Fruit fly (Drosophila melanogaster) whole organism, embryonic: ENCODE measurements around the gene Nadsyn.

Source experiments
- Ada2b ChIP-seq: fragments of 200-800 bp; sonication (Bioruptor generic); IDR thresholded peaks from 2 replicates; pipeline ENCODE4 v1.3.6; 2022; ENCODE audit warnings: missing biosample characterization, missing genetic modification characterization
- CG11247 ChIP-seq: fragments of 200-800 bp; sonication (Bioruptor generic); IDR thresholded peaks from 2 replicates; pipeline ENCODE4 v1.3.6; 2022; ENCODE audit warnings: missing biosample characterization, missing genetic modification characterization
- CG11560 ChIP-seq: fragments of 200-800 bp; sonication (Bioruptor generic); IDR thresholded peaks from 3 replicates; pipeline ENCODE4 v1.3.6; 2022; ENCODE audit warnings: missing biosample characterization, missing genetic modification characterization
- CG11696 ChIP-seq: fragments of 200-800 bp; sonication (Bioruptor generic); IDR thresholded peaks from 2 replicates; pipeline ENCODE4 v1.3.6; 2022; ENCODE audit warnings: missing biosample characterization, missing genetic modification characterization
- CG12071 ChIP-seq: fragments of 200-800 bp; sonication (Bioruptor generic); optimal IDR thresholded peaks from 3 replicates; lab custom pipeline; 2018; ENCODE audit warnings: missing biosample characterization, mild to moderate bottlenecking, missing genetic modification characterization
- CG14710 ChIP-seq: fragments of 200-800 bp; sonication (Bioruptor generic); optimal IDR thresholded peaks from 3 replicates; lab custom pipeline; 2019; ENCODE audit warnings: missing biosample characterization, mild to moderate bottlenecking, missing genetic modification characterization, moderate library complexity
- CG17359 ChIP-seq: fragments of 200-800 bp; sonication (Bioruptor generic); optimal IDR thresholded peaks from 3 replicates; lab custom pipeline; 2018; ENCODE audit warnings: missing biosample characterization, mild to moderate bottlenecking, missing genetic modification characterization, moderate library complexity
- CG17612 ChIP-seq: fragments of 200-800 bp; sonication (Bioruptor generic); IDR thresholded peaks from 2 replicates; pipeline ENCODE4 v1.3.6; 2022; ENCODE audit warnings: missing biosample characterization, missing genetic modification characterization
- CG1792 ChIP-seq: fragments of 200-800 bp; sonication (Bioruptor generic); optimal IDR thresholded peaks from 2 replicates; lab custom pipeline; 2016; ENCODE audit warnings: missing biosample characterization, missing genetic modification characterization
- CG2120 ChIP-seq: fragments of 200-800 bp; sonication (Bioruptor generic); optimal IDR thresholded peaks from 3 replicates; lab custom pipeline; 2016; ENCODE audit warnings: missing biosample characterization, missing genetic modification characterization
- CG2712 ChIP-seq: fragments of 200-800 bp; optimal IDR thresholded peaks from 3 replicates; lab custom pipeline; 2019; ENCODE audit warnings: missing biosample characterization, mild to moderate bottlenecking, missing genetic modification characterization, moderate library complexity
- CG2875 ChIP-seq: fragments of 200-800 bp; sonication (Bioruptor generic); optimal IDR thresholded peaks from 2 replicates; lab custom pipeline; 2017; ENCODE audit warnings: missing biosample characterization, mild to moderate bottlenecking, missing genetic modification characterization, missing genetic modification reagents
- CG32772 ChIP-seq: fragments of 200-800 bp; sonication (Bioruptor generic); IDR thresholded peaks from 2 replicates; pipeline ENCODE4 v1.3.6; 2022; ENCODE audit warnings: missing biosample characterization, missing genetic modification characterization
- CG42726 ChIP-seq: fragments of 200-800 bp; sonication (Bioruptor generic); IDR thresholded peaks from 2 replicates; pipeline ENCODE4 v1.3.6; 2022; ENCODE audit warnings: missing biosample characterization, missing genetic modification characterization; ENCODE audit not compliant: partially characterized antibody
- CG4730 ChIP-seq: fragments of 200-800 bp; sonication (Bioruptor generic); IDR thresholded peaks from 2 replicates; pipeline ENCODE4 v1.3.6; 2022; ENCODE audit warnings: missing biosample characterization, missing genetic modification characterization
- CG6175 ChIP-seq: fragments of 200-800 bp; sonication (Bioruptor generic); IDR thresholded peaks from 3 replicates; pipeline ENCODE4 v1.3.6; 2022; ENCODE audit warnings: missing biosample characterization, missing genetic modification characterization
- CG6683 ChIP-seq: fragments of 200-800 bp; sonication (Bioruptor generic); optimal IDR thresholded peaks from 2 replicates; lab custom pipeline; 2017; ENCODE audit warnings: missing biosample characterization, mild to moderate bottlenecking, missing genetic modification characterization, missing genetic modification reagents
- CG7786 ChIP-seq: fragments of 200-800 bp; sonication (Bioruptor generic); optimal IDR thresholded peaks from 2 replicates; lab custom pipeline; 2016; ENCODE audit warnings: missing biosample characterization, missing genetic modification characterization
- Doc3 ChIP-seq: fragments of 200-800 bp; sonication (Bioruptor generic); IDR thresholded peaks from 3 replicates; pipeline ENCODE4 v1.3.6; 2022; ENCODE audit warnings: missing biosample characterization, missing genetic modification characterization; ENCODE audit not compliant: partially characterized antibody
- ERR ChIP-seq: fragments of 200-800 bp; sonication (Bioruptor generic); optimal IDR thresholded peaks from 2 replicates; lab custom pipeline; 2016; ENCODE audit warnings: missing biosample characterization, missing genetic modification characterization
- Hmr ChIP-seq: fragments of 200-800 bp; sonication (Bioruptor generic); optimal IDR thresholded peaks from 3 replicates; lab custom pipeline; 2017; ENCODE audit warnings: mild to moderate bottlenecking, missing biosample characterization, missing genetic modification reagents, missing genetic modification characterization
- Hr39 ChIP-seq: fragments of >200 bp; optimal IDR thresholded peaks from 2 replicates; lab custom pipeline; 2017
- NK7.1 ChIP-seq: fragments of 200-800 bp; sonication (Bioruptor generic); optimal IDR thresholded peaks from 3 replicates; lab custom pipeline; 2016; ENCODE audit warnings: missing biosample characterization, missing genetic modification characterization
- Pdp1 ChIP-seq, 2 experiments: fragments of 200-800 bp; sonication (Bioruptor generic); optimal IDR thresholded peaks; 3 replicates each; lab custom pipeline; 2016; ENCODE audit warnings: missing biosample characterization in 2 of 2, missing genetic modification characterization in 2 of 2, mild to moderate bottlenecking in 1 of 2, moderate library complexity in 1 of 2
- Six4 ChIP-seq: fragments of 200-800 bp; sonication (Bioruptor generic); optimal IDR thresholded peaks from 2 replicates; lab custom pipeline; 2016; ENCODE audit warnings: missing biosample characterization, missing genetic modification characterization
- Sox102F ChIP-seq: fragments of 200-800 bp; sonication (Bioruptor generic); optimal IDR thresholded peaks from 2 replicates; lab custom pipeline; 2018; ENCODE audit warnings: missing biosample characterization, mild to moderate bottlenecking, missing genetic modification characterization, moderate library complexity
- Trl ChIP-seq, 3 experiments: fragments of >200 bp in 2 of 3; fragments of 200-800 bp in 1 of 3; sonication (Bioruptor generic) in 1 of 3; optimal IDR thresholded peaks; 2 replicates in 1 of 3; 3 replicates in 2 of 3; lab custom pipeline; 2016 to 2017; ENCODE audit warnings: missing biosample characterization in 1 of 3, missing genetic modification characterization in 1 of 3
- Usf ChIP-seq: fragments of 200-800 bp; sonication (Bioruptor generic); optimal IDR thresholded peaks from 2 replicates; lab custom pipeline; 2017; ENCODE audit warnings: missing genotype, missing biosample characterization, missing genetic modification characterization
- abd-A ChIP-seq: fragments of 200-800 bp; sonication (Bioruptor generic); optimal IDR thresholded peaks from 3 replicates; lab custom pipeline; 2019; ENCODE audit warnings: missing biosample characterization, mild to moderate bottlenecking, missing genetic modification characterization, moderate library complexity
- aop ChIP-seq: fragments of 200-800 bp; sonication (Bioruptor generic); IDR thresholded peaks from 2 replicates; pipeline ENCODE4 v1.3.6; 2022; ENCODE audit warnings: missing biosample characterization, missing genetic modification characterization
- cad ChIP-seq: fragments of >200 bp; optimal IDR thresholded peaks from 2 replicates; lab custom pipeline; 2017; ENCODE audit warnings: missing biosample characterization, missing genetic modification characterization
- chif ChIP-seq, 2 experiments: fragments of 200-800 bp; sonication (Bioruptor generic); optimal IDR thresholded peaks; 3 replicates each; lab custom pipeline; 2016; ENCODE audit warnings: missing biosample characterization in 2 of 2, missing genetic modification characterization in 2 of 2
- chm ChIP-seq: fragments of 200-800 bp; sonication (Bioruptor generic); IDR thresholded peaks from 2 replicates; pipeline ENCODE4 v1.3.6; 2022; ENCODE audit warnings: missing biosample characterization, missing genetic modification characterization
- croc ChIP-seq: fragments of 200-800 bp; sonication (Bioruptor generic); conservative IDR thresholded peaks from 3 replicates; pipeline ENCODE4 v1.3.6; 2022; ENCODE audit warnings: missing biosample characterization, missing genetic modification characterization
- cwo ChIP-seq: fragments of 200-800 bp; sonication (Bioruptor generic); optimal IDR thresholded peaks from 3 replicates; lab custom pipeline; 2017; ENCODE audit warnings: missing biosample characterization, missing genetic modification characterization, mild to moderate bottlenecking, moderate library complexity, missing genetic modification reagents
- dan ChIP-seq: fragments of 200-800 bp; sonication (Bioruptor generic); IDR thresholded peaks from 2 replicates; pipeline ENCODE4 v1.3.6; 2022; ENCODE audit warnings: missing biosample characterization, missing genetic modification characterization
- en ChIP-seq: fragments of 200-800 bp; sonication (Bioruptor generic); optimal IDR thresholded peaks from 2 replicates; lab custom pipeline; 2016; ENCODE audit warnings: missing biosample characterization, missing genetic modification characterization
- eyg ChIP-seq: fragments of 200-800 bp; sonication (Bioruptor generic); optimal IDR thresholded peaks from 3 replicates; lab custom pipeline; 2016; ENCODE audit warnings: missing biosample characterization, missing genetic modification characterization
- fd3F ChIP-seq: fragments of 200-800 bp; sonication (Bioruptor generic); optimal IDR thresholded peaks from 2 replicates; lab custom pipeline; 2018; ENCODE audit warnings: missing biosample characterization, mild to moderate bottlenecking, missing genetic modification characterization, moderate library complexity
- h ChIP-seq: fragments of >200 bp; optimal IDR thresholded peaks from 2 replicates; lab custom pipeline; 2017
- hbn ChIP-seq: fragments of 200-800 bp; sonication (Bioruptor generic); IDR thresholded peaks from 2 replicates; pipeline ENCODE4 v1.3.6; 2022; ENCODE audit warnings: missing biosample characterization, missing genetic modification characterization; ENCODE audit not compliant: partially characterized antibody
- her ChIP-seq: fragments of 200-800 bp; sonication (Bioruptor generic); optimal IDR thresholded peaks from 2 replicates; lab custom pipeline; 2016; ENCODE audit warnings: missing biosample characterization, missing genetic modification characterization
- hth ChIP-seq: fragments of >200 bp; optimal IDR thresholded peaks from 2 replicates; lab custom pipeline; 2017; ENCODE audit warnings: inconsistent platforms
- mam ChIP-seq: fragments of 200-800 bp; sonication (Bioruptor generic); optimal IDR thresholded peaks from 3 replicates; lab custom pipeline; 2016; ENCODE audit warnings: missing biosample characterization, missing genetic modification characterization
- otp ChIP-seq: fragments of 200-800 bp; sonication (Bioruptor generic); IDR thresholded peaks from 3 replicates; pipeline ENCODE4, ENCODE4 v1.3.6; 2022; ENCODE audit warnings: missing biosample characterization, missing genetic modification characterization
- pb ChIP-seq: fragments of 200-800 bp; sonication (Bioruptor generic); optimal IDR thresholded peaks from 3 replicates; lab custom pipeline; 2016; ENCODE audit warnings: missing biosample characterization, missing genetic modification characterization
- pros ChIP-seq: fragments of 200-800 bp; sonication (Bioruptor generic); optimal IDR thresholded peaks from 3 replicates; lab custom pipeline; 2019; ENCODE audit warnings: missing biosample characterization, mild to moderate bottlenecking, missing genetic modification characterization, moderate library complexity
- sna ChIP-seq: fragments of 200-800 bp; sonication (Bioruptor generic); IDR thresholded peaks from 2 replicates; pipeline ENCODE4 v1.3.6; 2022; ENCODE audit warnings: missing biosample characterization, missing genetic modification characterization; ENCODE audit not compliant: partially characterized antibody
- stc ChIP-seq: fragments of 200-800 bp; sonication (Bioruptor generic); IDR thresholded peaks from 2 replicates; pipeline ENCODE4 v1.3.6; 2022; ENCODE audit warnings: missing biosample characterization, missing genetic modification characterization
- tap ChIP-seq: fragments of 200-800 bp; optimal IDR thresholded peaks from 3 replicates; lab custom pipeline; 2019; ENCODE audit warnings: missing biosample characterization, mild to moderate bottlenecking, missing genetic modification characterization, moderate library complexity

Gene Nadsyn

DNA sequence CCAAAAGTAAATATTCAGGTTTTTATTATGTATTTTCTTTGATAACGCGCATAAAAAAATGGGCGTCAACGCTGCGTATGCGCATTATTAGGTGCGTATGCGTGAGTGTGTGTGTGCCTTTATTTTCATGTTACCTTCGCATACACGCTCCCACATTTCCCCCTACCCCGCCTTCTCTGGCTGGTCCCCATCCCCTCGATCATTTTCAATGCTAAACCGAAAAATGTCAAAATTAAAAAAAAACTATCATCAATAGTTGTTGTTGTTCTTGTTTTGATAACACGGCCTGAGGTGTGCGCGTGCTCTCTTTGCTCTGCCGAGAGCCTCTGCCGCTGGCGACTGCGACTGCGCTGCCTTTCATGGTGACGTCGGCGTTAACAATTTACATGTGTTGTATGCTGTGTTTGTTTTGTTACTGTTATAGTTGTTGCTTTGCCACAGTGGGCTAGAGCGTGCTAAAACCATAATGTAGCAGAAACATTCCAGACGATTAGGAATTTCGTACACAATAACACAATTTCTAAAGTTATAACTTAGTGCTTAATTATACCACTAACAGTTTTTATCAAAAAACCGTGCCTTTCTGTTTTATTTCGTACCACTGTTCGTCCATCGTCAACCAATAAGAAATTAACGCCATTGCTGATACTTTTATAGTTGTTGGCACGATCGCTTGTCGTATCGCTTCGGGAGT, 77.9 kb downstream of the Nadsyn start (continued):
- TF ChIP-seq CG11696 (GFP tag; lab: Robert Waterston, UW): peak; percentile 96
- peak; percentile 98 for TF ChIP-seq eyg (GFP tag; lab: Kevin White, UChicago)
- TF ChIP-seq CG2120 (GFP tag; lab: Kevin White, UChicago): peak; percentile 99
- no peak for TF ChIP-seq hth (lab: Kevin White, UChicago)
- TF ChIP-seq CG2712 (tag; lab: Kevin White, UChicago): peak; percentile 99
- TF ChIP-seq cwo (GFP tag; lab: Kevin White, UChicago): peak; percentile 98
- TF ChIP-seq CG14710 (tag; lab: Kevin White, UChicago): peak; percentile 96
- peak; percentile 97 for TF ChIP-seq CG6175 (GFP tag; lab: Robert Waterston, UW)
- peak; percentile 98 for TF ChIP-seq fd3F (GFP tag; lab: Kevin White, UChicago)
- peak; percentile 97 for TF ChIP-seq ERR (GFP tag; lab: Kevin White, UChicago)
- peak; percentile 99 for TF ChIP-seq otp (GFP tag; lab: Robert Waterston, UW)
- peak; percentile 99 for TF ChIP-seq CG4730 (GFP tag; lab: Robert Waterston, UW)
- TF ChIP-seq CG12071 (GFP tag; lab: Kevin White, UChicago): peak; percentile 99
- TF ChIP-seq en (GFP tag; lab: Kevin White, UChicago): peak; percentile 98
- TF ChIP-seq abd-A: peak; percentile 99
- TF ChIP-seq her (GFP tag; lab: Kevin White, UChicago): peak; percentile 97
- TF ChIP-seq aop (GFP tag; lab: Robert Waterston, UW): peak; percentile 95
- TF ChIP-seq chif (GFP tag; optimal IDR thresholded peaks at IDR 0.05; lab: Kevin White, UChicago): peak; percentile 98 to 99
- peak; percentile 98 for TF ChIP-seq mam (GFP tag; lab: Kevin White, UChicago)
- no peak for TF ChIP-seq Doc3 (GFP tag; lab: Robert Waterston, UW)
- peak; percentile 97 for TF ChIP-seq croc
- peak; percentile 99 for TF ChIP-seq Sox102F (GFP tag; lab: Kevin White, UChicago)
- TF ChIP-seq CG32772 (GFP tag; lab: Robert Waterston, UW): peak; percentile 99
- TF ChIP-seq Hr39: no peak
- no peak for TF ChIP-seq cad (GFP tag; lab: Kevin White, UChicago)
- peak in 1 of 2 experiments; percentile 61 for TF ChIP-seq Trl (optimal IDR thresholded peaks at IDR 0.05; lab: Kevin White, UChicago)
- TF ChIP-seq Trl (GFP tag; optimal IDR thresholded peaks at IDR 0.05; lab: Kevin White, UChicago): peak; percentile 99
- TF ChIP-seq NK7.1 (GFP tag; lab: Kevin White, UChicago): peak; percentile 98
- TF ChIP-seq Ada2b (GFP tag; lab: Robert Waterston, UW): peak; percentile 99
- TF ChIP-seq CG11560: peak; percentile 93
- TF ChIP-seq chm (GFP tag; lab: Robert Waterston, UW): peak; percentile 99
- no peak for TF ChIP-seq h (lab: Kevin White, UChicago)
- peak; percentile 98 for TF ChIP-seq Six4 (GFP tag; lab: Kevin White, UChicago)
- TF ChIP-seq Hmr (GFP tag; lab: Kevin White, UChicago): peak; percentile 99
- peak; percentile 99 for TF ChIP-seq CG11247 (GFP tag; lab: Robert Waterston, UW)
- peak; percentile 98 for TF ChIP-seq CG1792 (GFP tag; lab: Kevin White, UChicago)
- TF ChIP-seq pros: peak; percentile 66
- TF ChIP-seq CG17359: peak; percentile 99
- TF ChIP-seq CG2875 (GFP tag; lab: Kevin White, UChicago): peak; percentile 98
- TF ChIP-seq tap (tag; lab: Kevin White, UChicago): peak; percentile 99
- peak; percentile 97 for TF ChIP-seq CG6683
- peak; percentile 99 for TF ChIP-seq pb (GFP tag; lab: Kevin White, UChicago)
- peak; percentile 99 for TF ChIP-seq CG7786 (GFP tag; lab: Kevin White, UChicago)
- no peak; the same call in 1 of the 2 replicates for TF ChIP-seq hbn (GFP tag; lab: Robert Waterston, UW)
- TF ChIP-seq stc (GFP tag; lab: Robert Waterston, UW): peak; percentile 99
- TF ChIP-seq Usf (GFP tag; lab: Kevin White, UChicago): peak; percentile 95
- TF ChIP-seq CG17612 (GFP tag; lab: Robert Waterston, UW): peak; percentile 97
- TF ChIP-seq sna: peak; percentile 62; the same call in 1 of the 2 replicates
- TF ChIP-seq CG42726 (GFP tag; lab: Robert Waterston, UW): peak; percentile 14; the same call in 1 of the 2 replicates
- TF ChIP-seq Pdp1 (GFP tag; optimal IDR thresholded peaks at IDR 0.05; lab: Kevin White, UChicago): peak; percentile 98 to 99
- peak; percentile 92 for TF ChIP-seq dan (GFP tag; lab: Robert Waterston, UW)
